Worm (Caenorhabditis elegans) whole organism, L3 larva: ENCODE measurements around the gene F40A3.3.
A peak's percentile ranks its signal among the peaks of the same experiment; 100 is the strongest.

Experiments used
- aly-2 ChIP-seq: fragments of 150-350 bp; optimal IDR thresholded peaks from 2 replicates; lab custom pipeline; 2014; ENCODE audit warnings: missing biosample characterization, missing genetic modification characterization
- ama-1 ChIP-seq: fragments of 150-350 bp; optimal IDR thresholded peaks from 2 replicates; lab custom pipeline; 2018
- ceh-28 ChIP-seq: fragments of 150-350 bp; optimal IDR thresholded peaks from 2 replicates; lab custom pipeline; 2014; ENCODE audit warnings: missing biosample characterization, missing genetic modification reagents, missing genetic modification characterization
- lin-39 ChIP-seq: fragments of 150-350 bp; optimal IDR thresholded peaks from 2 replicates; lab custom pipeline; 2018; ENCODE audit warnings: missing biosample characterization, missing genetic modification reagents, missing genetic modification characterization
- nfya-1 ChIP-seq: sonication (generic microtip); optimal IDR thresholded peaks from 2 replicates; lab custom pipeline; 2017; ENCODE audit warnings: missing genetic modification characterization, mild to moderate bottlenecking, missing compliant biosample characterization, antibody characterized with exemption, moderate library complexity; ENCODE audit not compliant: insufficient read depth
- nhr-237 ChIP-seq: fragments of 150-350 bp; optimal IDR thresholded peaks from 2 replicates; lab custom pipeline; 2014; ENCODE audit warnings: missing biosample characterization, missing genetic modification characterization
- ztf-11 ChIP-seq: fragments of 150-350 bp; optimal IDR thresholded peaks from 2 replicates; lab custom pipeline; 2014; ENCODE audit warnings: missing biosample characterization, missing genetic modification characterization

DNA sequence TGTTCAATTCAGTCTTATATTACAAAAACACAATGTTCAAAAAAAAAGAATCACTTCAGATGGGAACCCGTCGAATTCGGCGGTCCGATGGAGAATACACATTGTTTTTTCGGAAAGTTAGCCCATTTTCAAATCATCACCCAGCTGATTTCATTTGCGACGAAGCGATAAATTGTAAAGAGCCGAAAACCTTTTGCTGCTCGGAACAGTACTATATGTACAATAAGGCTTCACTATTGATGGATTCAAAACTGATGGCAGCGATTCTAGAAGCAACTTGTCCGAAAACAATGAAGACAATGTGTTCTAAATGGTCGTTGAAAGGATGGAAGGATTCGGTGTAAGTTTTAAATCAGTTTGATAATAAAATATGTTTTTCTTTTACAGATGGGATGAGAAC is 19.3 kb upstream of the F40A3.3 start, which contains the start of gene C37C3.1:
- TF ChIP-seq aly-2 (tag; lab: Kevin White, UChicago), result peak; percentile 67
- no peak for TF ChIP-seq nfya-1 (tag; lab: Kevin White, UChicago)
- TF ChIP-seq ceh-28 (tag; lab: Kevin White, UChicago), result peak; percentile 48
- no peak for TF ChIP-seq lin-39 (tag; lab: Kevin White, UChicago)
- TF ChIP-seq nhr-237 (tag; lab: Kevin White, UChicago), result no peak
- no peak for TF ChIP-seq ztf-11 (tag; lab: Kevin White, UChicago)
- peak; percentile 74 for TF ChIP-seq ama-1
